Worm (Caenorhabditis elegans) whole organism, late embryonic: ENCODE measurements around the gene M110.7.

Experiments
- C08G9.2 ChIP-seq: sonication (generic microtip); optimal IDR thresholded peaks from 2 replicates; lab custom pipeline; 2016; ENCODE audit warnings: mild to moderate bottlenecking, missing genetic modification characterization, moderate library complexity, missing compliant biosample characterization
- K02D7.2 ChIP-seq: sonication (generic microtip); optimal IDR thresholded peaks from 2 replicates; lab custom pipeline; 2017; ENCODE audit warnings: mild to moderate bottlenecking, missing genetic modification characterization, missing compliant biosample characterization
- T23F11.4 ChIP-seq: fragments of 200-800 bp; sonication (Bioruptor generic); optimal IDR thresholded peaks from 2 replicates; lab custom pipeline; 2018; ENCODE audit warnings: mild to moderate bottlenecking, missing genetic modification characterization, missing compliant biosample characterization
- ahr-1 ChIP-seq: sonication (generic microtip); optimal IDR thresholded peaks from 2 replicates; lab custom pipeline; 2016; ENCODE audit warnings: missing genetic modification characterization, missing compliant biosample characterization
- ama-1 ChIP-seq: fragments of 150-350 bp; optimal IDR thresholded peaks from 2 replicates; lab custom pipeline; 2014
- ceh-14 ChIP-seq: sonication (generic microtip); optimal IDR thresholded peaks from 2 replicates; lab custom pipeline; 2016; ENCODE audit warnings: missing genotype, missing genetic modification characterization, missing compliant biosample characterization
- ceh-18 ChIP-seq: sonication (generic microtip); optimal IDR thresholded peaks from 2 replicates; lab custom pipeline; 2016; ENCODE audit warnings: missing genetic modification characterization, missing compliant biosample characterization
- ceh-2 ChIP-seq: sonication (generic microtip); optimal IDR thresholded peaks from 2 replicates; lab custom pipeline; 2016; ENCODE audit warnings: missing genotype, missing genetic modification characterization, missing compliant biosample characterization
- ceh-22 ChIP-seq: sonication (generic microtip); optimal IDR thresholded peaks from 2 replicates; lab custom pipeline; 2017; ENCODE audit warnings: missing biosample characterization, missing genetic modification characterization
- ceh-30 ChIP-seq: fragments of 150-350 bp; optimal IDR thresholded peaks from 2 replicates; lab custom pipeline; 2014; ENCODE audit warnings: missing biosample characterization, missing genetic modification characterization
- ceh-31 ChIP-seq: sonication (generic microtip); optimal IDR thresholded peaks from 2 replicates; lab custom pipeline; 2016; ENCODE audit warnings: missing genetic modification characterization, missing compliant biosample characterization
- ceh-34 ChIP-seq: sonication (generic microtip); optimal IDR thresholded peaks from 2 replicates; lab custom pipeline; 2016; ENCODE audit warnings: mild to moderate bottlenecking, missing genetic modification characterization, missing compliant biosample characterization
- ceh-45 ChIP-seq: fragments of 200-800 bp; sonication (Bioruptor generic); IDR thresholded peaks from 2 replicates; pipeline ENCODE4 v1.3.6; 2022; ENCODE audit warnings: missing genetic modification reagents, missing genetic modification characterization, missing compliant biosample characterization
- ceh-48 ChIP-seq: sonication (generic microtip); optimal IDR thresholded peaks from 2 replicates; lab custom pipeline; 2016; ENCODE audit warnings: missing genetic modification characterization, inconsistent platforms, missing compliant biosample characterization
- dve-1 ChIP-seq: sonication (generic microtip); optimal IDR thresholded peaks from 2 replicates; lab custom pipeline; 2017; ENCODE audit warnings: antibody characterized with exemption, mild to moderate bottlenecking, missing genetic modification characterization, missing compliant biosample characterization
- elt-2 ChIP-seq: sonication (generic microtip); optimal IDR thresholded peaks from 2 replicates; lab custom pipeline; 2016; ENCODE audit warnings: missing genetic modification reagents, missing genetic modification characterization, missing compliant biosample characterization
- elt-4 ChIP-seq: sonication (generic microtip); optimal IDR thresholded peaks from 2 replicates; lab custom pipeline; 2016; ENCODE audit warnings: missing genetic modification characterization, missing compliant biosample characterization
- ets-4 ChIP-seq: sonication (generic microtip); optimal IDR thresholded peaks from 2 replicates; lab custom pipeline; 2016; ENCODE audit warnings: missing genetic modification characterization, missing compliant biosample characterization
- fax-1 ChIP-seq: sonication (generic microtip); optimal IDR thresholded peaks from 2 replicates; lab custom pipeline; 2016; ENCODE audit warnings: missing genotype, missing genetic modification characterization, missing compliant biosample characterization
- fkh-10 ChIP-seq: fragments of 150-350 bp; optimal IDR thresholded peaks from 2 replicates; lab custom pipeline; 2014; ENCODE audit warnings: missing biosample characterization, missing genetic modification reagents, missing genetic modification characterization
- fkh-6 ChIP-seq: sonication (generic microtip); optimal IDR thresholded peaks from 2 replicates; lab custom pipeline; 2016; ENCODE audit warnings: missing genetic modification characterization, missing compliant biosample characterization
- hlh-15 ChIP-seq: sonication (generic microtip); optimal IDR thresholded peaks from 2 replicates; lab custom pipeline; 2016; ENCODE audit warnings: missing genetic modification characterization, missing compliant biosample characterization
- hlh-30 ChIP-seq: sonication (generic microtip); optimal IDR thresholded peaks from 2 replicates; lab custom pipeline; 2017; ENCODE audit warnings: antibody characterized with exemption, missing genetic modification characterization, missing compliant biosample characterization; ENCODE audit not compliant: insufficient read depth
- lim-6 ChIP-seq: sonication (generic microtip); optimal IDR thresholded peaks from 2 replicates; lab custom pipeline; 2016; ENCODE audit warnings: missing genetic modification characterization, missing compliant biosample characterization
- lin-11 ChIP-seq: fragments of 200-800 bp; sonication (Bioruptor generic); optimal IDR thresholded peaks from 2 replicates; lab custom pipeline; 2018; ENCODE audit warnings: mild to moderate bottlenecking, missing genetic modification characterization, missing compliant biosample characterization
- nfya-1 ChIP-seq: sonication (generic microtip); optimal IDR thresholded peaks from 2 replicates; lab custom pipeline; 2017; ENCODE audit warnings: missing genetic modification characterization, mild to moderate bottlenecking, missing compliant biosample characterization, antibody characterized with exemption, moderate library complexity
- npax-4 ChIP-seq: sonication (generic microtip); optimal IDR thresholded peaks from 2 replicates; lab custom pipeline; 2016; ENCODE audit warnings: missing genetic modification characterization, missing compliant biosample characterization
- odd-2 ChIP-seq: sonication (generic microtip); optimal IDR thresholded peaks from 2 replicates; lab custom pipeline; 2017; ENCODE audit warnings: antibody characterized with exemption, mild to moderate bottlenecking, missing genetic modification characterization, missing compliant biosample characterization
- pax-1 ChIP-seq: fragments of 150-350 bp; optimal IDR thresholded peaks from 2 replicates; lab custom pipeline; 2014; ENCODE audit warnings: missing biosample characterization, missing genetic modification characterization
- pha-2 ChIP-seq: sonication (generic microtip); optimal IDR thresholded peaks from 2 replicates; lab custom pipeline; 2017; ENCODE audit warnings: mild to moderate bottlenecking, missing genetic modification characterization, missing compliant biosample characterization
- sox-2 ChIP-seq: fragments of 200-800 bp; sonication (Bioruptor generic); IDR thresholded peaks from 2 replicates; pipeline ENCODE4 v1.3.6; 2022; ENCODE audit warnings: missing genetic modification reagents, missing genetic modification characterization, missing compliant biosample characterization
- sox-4 ChIP-seq: sonication (generic microtip); optimal IDR thresholded peaks from 2 replicates; lab custom pipeline; 2017; ENCODE audit warnings: mild to moderate bottlenecking, missing genetic modification characterization, inconsistent platforms, missing compliant biosample characterization
- tbx-2 ChIP-seq: sonication (generic microtip); optimal IDR thresholded peaks from 2 replicates; lab custom pipeline; 2016; ENCODE audit warnings: missing genetic modification characterization, missing compliant biosample characterization
- tbx-7 ChIP-seq: sonication (generic microtip); optimal IDR thresholded peaks from 2 replicates; lab custom pipeline; 2016; ENCODE audit warnings: missing genotype, missing genetic modification characterization, missing compliant biosample characterization
- ttx-3 ChIP-seq: sonication (generic microtip); optimal IDR thresholded peaks from 2 replicates; lab custom pipeline; 2016; ENCODE audit warnings: missing genetic modification reagents, missing genetic modification characterization, missing compliant biosample characterization
- unc-42 ChIP-seq: sonication (generic microtip); optimal IDR thresholded peaks from 2 replicates; lab custom pipeline; 2016; ENCODE audit warnings: missing genotype, missing genetic modification characterization, missing compliant biosample characterization
- unc-55 ChIP-seq: sonication (generic microtip); optimal IDR thresholded peaks from 2 replicates; lab custom pipeline; 2017; ENCODE audit warnings: missing biosample characterization, missing genetic modification reagents, missing genetic modification characterization
- unc-86 ChIP-seq: sonication (generic microtip); optimal IDR thresholded peaks from 2 replicates; lab custom pipeline; 2016; ENCODE audit warnings: missing genetic modification characterization, missing compliant biosample characterization
- zip-5 ChIP-seq: sonication (generic microtip); optimal IDR thresholded peaks from 2 replicates; lab custom pipeline; 2016; ENCODE audit warnings: missing genetic modification characterization, missing compliant biosample characterization
- ztf-16 ChIP-seq: sonication (generic microtip); optimal IDR thresholded peaks from 2 replicates; lab custom pipeline; 2017; ENCODE audit warnings: missing genetic modification characterization, missing compliant biosample characterization

M110.7 gene

ce11 chrII:8214367-8214766 lies 18.2 kb upstream of the M110.7 start, which contains the start of gene M110.10:
M110.10 (minus strand) TSS chrII:8214467.
- TF ChIP-seq npax-4 (tag; lab: Kevin White, UChicago) (no peak), unc-42 (tag; lab: Kevin White, UChicago) (no peak), ahr-1 (no peak), sox-2 (GFP tag; lab: Robert Waterston, UW) (no peak), ceh-22 (tag; lab: Kevin White, UChicago) (no peak), ets-4 (tag; lab: Kevin White, UChicago) (no peak), ttx-3 (tag; lab: Kevin White, UChicago) (no peak), elt-2 (tag; lab: Kevin White, UChicago) (no peak), ama-1 (lab: Kevin White, UChicago) (no peak), fkh-10 (GFP tag; lab: Kevin White, UChicago) (no peak), tbx-2 (tag; lab: Kevin White, UChicago) (no peak), sox-4 (tag; lab: Kevin White, UChicago) (no peak), C08G9.2 (no peak), ceh-45 (no peak), hlh-30 (no peak), unc-86 (tag; lab: Kevin White, UChicago) (no peak), zip-5 (tag; lab: Kevin White, UChicago) (no peak)

DNA sequence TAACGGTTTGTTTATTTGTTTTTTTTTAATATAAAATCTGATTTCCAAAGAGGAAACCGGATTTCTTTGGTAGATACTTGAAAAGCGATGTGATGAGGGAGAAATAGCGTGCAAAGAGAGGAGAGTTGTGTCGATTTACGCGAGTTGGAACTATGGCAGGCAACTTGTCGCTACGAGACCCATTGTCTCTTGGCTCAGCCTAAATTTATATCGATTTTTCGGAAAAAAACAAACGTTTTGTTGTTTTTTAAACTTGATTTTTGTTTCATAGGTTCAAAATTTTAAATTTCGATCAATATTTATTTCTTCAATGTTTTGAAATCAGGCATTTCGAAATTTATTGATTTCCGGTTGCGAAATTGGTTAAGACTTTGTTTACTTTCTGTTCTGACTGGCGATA lies 16.2 kb upstream of the M110.7 start, which contains the start of gene M110.3:
M110.3 (minus strand) TSS at position 184 of the 400 bp plus-strand sequence.
- TF ChIP-seq ceh-34 (tag; lab: Kevin White, UChicago) (peak; percentile 32), unc-86 (tag; lab: Kevin White, UChicago) (no peak), dve-1 (tag; lab: Kevin White, UChicago) (peak; percentile 20), unc-42 (tag; lab: Kevin White, UChicago) (peak; percentile 37), ceh-45 (no peak), ceh-48 (tag; lab: Kevin White, UChicago) (peak; percentile 78), ceh-31 (tag; lab: Kevin White, UChicago) (no peak), unc-55 (GFP tag; lab: Kevin White, UChicago) (peak; percentile 20), nfya-1 (peak; percentile 20), ceh-14 (tag; lab: Kevin White, UChicago) (no peak), ceh-2 (no peak), ttx-3 (tag; lab: Kevin White, UChicago) (no peak), ztf-16 (tag; lab: Kevin White, UChicago) (no peak), hlh-15 (tag; lab: Kevin White, UChicago) (no peak), T23F11.4 (no peak), ets-4 (tag; lab: Kevin White, UChicago) (peak; percentile 21), lim-6 (no peak), pax-1 (tag; lab: Kevin White, UChicago) (peak; percentile 9)

ce11 chrII:8216922-8217321 lies 15.7 kb upstream of the M110.7 start, which contains the start of gene ifg-1:
ifg-1 (plus strand) TSS chrII:8217222.
- TF ChIP-seq ceh-18 (tag; lab: Kevin White, UChicago): no peak
- no peak for TF ChIP-seq lim-6
- no peak for TF ChIP-seq K02D7.2
- TF ChIP-seq ama-1 (lab: Kevin White, UChicago): no peak
- no peak for TF ChIP-seq lin-11 (tag; lab: Kevin White, UChicago)
- TF ChIP-seq npax-4 (tag; lab: Kevin White, UChicago): no peak
- no peak for TF ChIP-seq nfya-1
- no peak for TF ChIP-seq ceh-30 (tag; lab: Kevin White, UChicago)
- no peak for TF ChIP-seq tbx-7 (tag; lab: Kevin White, UChicago)

DNA sequence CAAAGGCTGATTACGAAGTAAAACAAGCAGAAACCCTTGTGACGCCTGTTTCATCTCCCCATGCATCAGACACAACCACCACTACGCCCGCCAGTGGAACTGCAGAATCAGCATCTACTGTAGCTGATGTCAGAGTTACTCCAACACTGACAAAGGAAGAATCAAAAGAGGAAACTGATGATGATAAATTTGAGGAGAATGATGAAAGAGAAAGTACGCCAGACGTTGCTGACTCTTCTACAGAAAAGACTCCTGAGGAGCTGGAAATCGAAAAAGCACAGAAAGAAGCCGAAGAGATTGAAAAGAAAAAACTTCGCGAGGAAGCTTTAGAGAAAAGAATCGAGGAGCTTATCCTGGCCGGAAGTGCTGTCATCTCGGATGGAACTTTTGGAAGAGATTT lies 14.3 kb upstream of the M110.7 start:
- no peak for TF ChIP-seq nfya-1
- TF ChIP-seq fax-1: no peak
- TF ChIP-seq hlh-30: no peak
- TF ChIP-seq fkh-6 (tag; lab: Kevin White, UChicago): no peak
- TF ChIP-seq odd-2 (tag; lab: Kevin White, UChicago): no peak
- no peak for TF ChIP-seq ceh-14 (tag; lab: Kevin White, UChicago)
- no peak for TF ChIP-seq tbx-2 (tag; lab: Kevin White, UChicago)
- TF ChIP-seq npax-4 (tag; lab: Kevin White, UChicago): no peak
- TF ChIP-seq elt-4: no peak
- no peak for TF ChIP-seq pha-2 (tag; lab: Kevin White, UChicago)
